Fruit fly (Drosophila melanogaster): ENCODE data around the gene Spt3.
A peak's percentile ranks its signal among the peaks of the same experiment; 100 is the strongest.

The Spt3 gene

dm6 chr3R:11976556-11977335 lies 40.2 kb upstream of the Spt3 start, which contains the start of gene CG10005 (continued):
- TF ChIP-seq CG6276 (GFP tag; optimal IDR thresholded peaks at IDR 0.05) (no peak), eg (GFP tag; IDR thresholded peaks at IDR 0.05) (no peak), CG6792 (GFP tag; optimal IDR thresholded peaks at IDR 0.05) (no peak)

DNA sequence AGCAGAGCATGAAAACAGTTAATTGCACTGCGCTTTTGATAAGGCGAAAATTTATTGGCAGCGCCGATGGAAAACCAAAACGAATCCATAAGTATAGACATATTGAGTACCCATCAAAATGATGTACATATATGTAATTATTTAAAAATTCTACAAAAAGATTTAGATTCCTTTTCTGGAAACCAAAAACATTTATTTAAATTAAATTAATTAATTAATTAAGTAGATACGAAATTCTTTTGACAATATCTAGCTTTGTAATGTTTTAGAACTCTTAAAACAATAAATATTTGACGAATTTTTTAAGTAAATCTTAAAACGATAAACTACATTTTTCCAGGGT lies 39.6 kb upstream of the Spt3 start:
- TF ChIP-seq ss (GFP tag; optimal IDR thresholded peaks at IDR 0.05) (no peak), Ets96B (tag; optimal IDR thresholded peaks at IDR 0.05) (peak; percentile 27), CG11294 (GFP tag; IDR thresholded peaks at IDR 0.05) (no peak), CG16779 (tag; optimal IDR thresholded peaks at IDR 0.05) (peak; percentile 4), Sox102F (GFP tag; optimal IDR thresholded peaks at IDR 0.05) (no peak), Ets21C (GFP tag; optimal IDR thresholded peaks at IDR 0.05) (no peak), fd59A (GFP tag; optimal IDR thresholded peaks at IDR 0.05) (no peak), CG4318 (GFP tag; optimal IDR thresholded peaks at IDR 0.05) (no peak), CG6163 (GFP tag; IDR thresholded peaks at IDR 0.05) (0 out of 3 replicates have a peak, but pooled peaks have one; percentile 6), fd85E (GFP tag; optimal IDR thresholded peaks at IDR 0.05) (no peak), Smox (GFP tag; optimal IDR thresholded peaks at IDR 0.05) (no peak), Sox15 (GFP tag; optimal IDR thresholded peaks at IDR 0.05) (no peak), eg (GFP tag; IDR thresholded peaks at IDR 0.05) (no peak), Hr39 (GFP tag; optimal IDR thresholded peaks at IDR 0.05) (no peak), CG11902 (GFP tag; optimal IDR thresholded peaks at IDR 0.05) (no peak), net (GFP tag; optimal IDR thresholded peaks at IDR 0.05) (no peak), CG34406 (GFP tag; optimal IDR thresholded peaks at IDR 0.05) (peak; percentile 18), CG7368 (GFP tag; optimal IDR thresholded peaks at IDR 0.05) (no peak), CG8632 (GFP tag; optimal IDR thresholded peaks at IDR 0.05) (no peak), CG10669 (GFP tag; optimal IDR thresholded peaks at IDR 0.05) (peak; percentile 17), dac (GFP tag; optimal IDR thresholded peaks at IDR 0.05) (no peak), achi (GFP tag; optimal IDR thresholded peaks at IDR 0.05) (peak; percentile 38), Eip78C (GFP tag) (peak; percentile 43), vri (GFP tag; optimal IDR thresholded peaks at IDR 0.05) (no peak), dsx (GFP tag; optimal IDR thresholded peaks at IDR 0.05; ENCODE audit: poor library complexity, severe bottlenecking) (no peak), CG8119 (GFP tag; IDR thresholded peaks at IDR 0.05) (peak; percentile 63; the same call in 2 of the 3 replicates), topi (GFP tag; optimal IDR thresholded peaks at IDR 0.05) (no peak), acj6 (GFP tag; optimal IDR thresholded peaks at IDR 0.05) (peak; percentile 27), salr (GFP tag; optimal IDR thresholded peaks at IDR 0.05) (peak in 1 of 2 experiments; percentile 18), CG32006 (GFP tag; optimal IDR thresholded peaks at IDR 0.05) (peak; percentile 55), Hr38 (GFP tag; optimal IDR thresholded peaks at IDR 0.05) (no peak), spab (GFP tag; optimal IDR thresholded peaks at IDR 0.05) (no peak), CG10631 (GFP tag; optimal IDR thresholded peaks at IDR 0.05) (no peak), svp (GFP tag) (peak; percentile 75), Hr4 (GFP tag; optimal IDR thresholded peaks at IDR 0.05) (peak; percentile 41), CG11762 (GFP tag; optimal IDR thresholded peaks at IDR 0.05; ENCODE audit: insufficient read depth) (no peak), CG6808 (GFP tag; optimal IDR thresholded peaks at IDR 0.05) (no peak), CG1621 (tag; optimal IDR thresholded peaks at IDR 0.05) (no peak), CG15336 (GFP tag; IDR thresholded peaks at IDR 0.05) (peak; percentile 66), CG31627 (GFP tag; optimal IDR thresholded peaks at IDR 0.05) (no peak), esn (GFP tag; optimal IDR thresholded peaks at IDR 0.05) (peak; percentile 34), Eip93F (GFP tag; optimal IDR thresholded peaks at IDR 0.05) (no peak), cyc (GFP tag; optimal IDR thresholded peaks at IDR 0.05) (no peak), CG3919 (GFP tag; optimal IDR thresholded peaks at IDR 0.05) (peak; percentile 34), CG9139 (GFP tag; optimal IDR thresholded peaks at IDR 0.05) (no peak), CG6792 (GFP tag; optimal IDR thresholded peaks at IDR 0.05) (no peak), fkh (GFP tag; optimal IDR thresholded peaks at IDR 0.05) (no peak), Met (GFP tag; optimal IDR thresholded peaks at IDR 0.05) (no peak)
